Fruit fly (Drosophila melanogaster): Measurements from ENCODE around the gene CG33645.
A peak's percentile ranks its signal among the peaks of the same experiment; 100 is the strongest.

Gene CG33645

DNA sequence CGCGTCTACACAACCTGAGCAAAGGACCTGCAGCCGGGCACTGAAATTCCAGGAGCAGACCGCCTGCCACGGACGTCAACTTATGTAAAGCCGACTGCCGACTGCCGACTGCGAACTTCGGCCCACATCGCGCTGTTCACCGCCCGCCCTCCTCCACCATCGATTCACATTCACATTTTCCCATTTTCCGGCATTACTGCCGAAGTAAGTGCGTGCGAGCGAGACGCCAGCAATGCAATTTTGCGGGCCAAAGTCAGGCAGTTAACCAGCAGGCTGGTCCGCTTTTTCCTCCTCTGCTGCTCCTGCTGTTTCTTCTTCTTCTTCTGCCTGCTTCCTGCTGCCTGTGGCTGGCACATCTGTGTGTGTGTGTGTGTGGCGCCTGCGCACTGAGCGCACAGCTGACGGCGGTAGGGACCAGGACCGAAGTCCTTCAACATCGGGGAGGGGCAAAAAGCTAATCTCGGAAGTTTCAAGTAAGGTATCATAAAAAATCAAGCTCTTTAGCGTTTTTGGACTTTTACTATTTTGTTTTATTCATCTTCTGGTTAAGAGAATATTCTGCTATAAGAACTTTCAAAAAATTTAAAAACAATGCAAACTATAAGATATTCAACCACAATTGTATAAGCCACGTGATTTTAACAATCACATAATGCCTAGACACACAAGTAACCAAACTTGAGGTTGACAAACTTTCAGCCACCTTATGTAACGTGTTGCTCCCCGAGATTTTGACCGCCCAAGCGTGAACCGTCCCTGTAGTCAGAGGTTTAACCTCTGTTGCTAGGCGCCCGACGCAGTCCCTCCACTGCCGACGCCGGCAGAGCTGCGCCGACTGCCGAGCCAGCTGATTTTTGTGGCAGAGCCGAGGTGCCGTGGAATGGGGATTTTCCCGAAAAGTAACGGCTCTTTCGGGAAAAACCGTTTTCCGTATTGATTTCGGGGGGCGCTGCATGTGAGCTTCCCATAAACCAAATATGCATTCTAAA lies 15.4 kb downstream of the CG33645 start (continued):
- TF ChIP-seq CG12942 (GFP tag; optimal IDR thresholded peaks at IDR 0.05) (no peak), CG12155 (GFP tag; optimal IDR thresholded peaks at IDR 0.05) (peak; percentile 26), sd (tag; optimal IDR thresholded peaks at IDR 0.05) (no peak), Nf-YC (tag; optimal IDR thresholded peaks at IDR 0.05) (peak; percentile 23), dysf (GFP tag; IDR thresholded peaks at IDR 0.05) (peak; percentile 64; the same call in 2 of the 3 replicates), ftz-f1 (GFP tag; optimal IDR thresholded peaks at IDR 0.05) (no peak), dati (GFP tag; IDR thresholded peaks at IDR 0.05) (no peak), pum (GFP tag; optimal IDR thresholded peaks at IDR 0.05) (peak; percentile 64), CG11093 (GFP tag; IDR thresholded peaks at IDR 0.05) (no peak), Lim3 (GFP tag; IDR thresholded peaks at IDR 0.05) (no peak), eyg (GFP tag; optimal IDR thresholded peaks at IDR 0.05) (no peak), dan (GFP tag; IDR thresholded peaks at IDR 0.05) (no peak), klu (GFP tag; IDR thresholded peaks at IDR 0.05) (no peak), pita (GFP tag; optimal IDR thresholded peaks at IDR 0.05) (no peak), CG1024 (GFP tag; IDR thresholded peaks at IDR 0.05) (no peak), CG6854 (GFP tag; optimal IDR thresholded peaks at IDR 0.05) (no peak), Dll (GFP tag; IDR thresholded peaks at IDR 0.05; ENCODE audit: partially characterized antibody) (no peak), CG9797 (GFP tag; optimal IDR thresholded peaks at IDR 0.05) (no peak), Hey (tag; optimal IDR thresholded peaks at IDR 0.05) (no peak), unc-4 (GFP tag; IDR thresholded peaks at IDR 0.05; ENCODE audit: partially characterized antibody) (no peak), mld (GFP tag; IDR thresholded peaks at IDR 0.05; ENCODE audit: partially characterized antibody) (no peak), salm (tag; optimal IDR thresholded peaks at IDR 0.05) (no peak), MTF-1 (GFP tag; optimal IDR thresholded peaks at IDR 0.05; ENCODE audit: borderline replicate concordance) (no peak), CG3995 (GFP tag; optimal IDR thresholded peaks at IDR 0.05) (no peak), Ets97D (GFP tag; optimal IDR thresholded peaks at IDR 0.05) (no peak), CG4707 (GFP tag; optimal IDR thresholded peaks at IDR 0.05) (no peak), CG17361 (GFP tag; IDR thresholded peaks at IDR 0.05) (peak; percentile 68), CG6765 (GFP tag; optimal IDR thresholded peaks at IDR 0.05) (peak; percentile 21), pzg (GFP tag; optimal IDR thresholded peaks at IDR 0.05) (no peak), Hr78 (GFP tag; optimal IDR thresholded peaks at IDR 0.05) (peak in 1 of 2 experiments; percentile 35), slbo (GFP tag; IDR thresholded peaks at IDR 0.05) (peak; percentile 63), pho (GFP tag; optimal IDR thresholded peaks at IDR 0.05) (peak; percentile 62), CG10366 (GFP tag; IDR thresholded peaks at IDR 0.05) (no peak; the same call in 1 of the 2 replicates), CG8359 (GFP tag; optimal IDR thresholded peaks at IDR 0.05; ENCODE audit: borderline replicate concordance) (no peak), CG15696 (tag; optimal IDR thresholded peaks at IDR 0.05) (peak; percentile 73), hbn (GFP tag; IDR thresholded peaks at IDR 0.05; ENCODE audit: partially characterized antibody) (no peak), sob (GFP tag; IDR thresholded peaks at IDR 0.05) (peak; percentile 59), gsb (GFP tag; IDR thresholded peaks at IDR 0.05) (no peak), sqz (GFP tag; optimal IDR thresholded peaks at IDR 0.05) (no peak), HHEX (GFP tag; optimal IDR thresholded peaks at IDR 0.05) (peak; percentile 21), Blimp-1 (GFP tag; optimal IDR thresholded peaks at IDR 0.05) (no peak), gcm2 (GFP tag; optimal IDR thresholded peaks at IDR 0.05) (no peak), exex (tag; optimal IDR thresholded peaks at IDR 0.05) (no peak), zen2 (GFP tag; IDR thresholded peaks at IDR 0.05; ENCODE audit: partially characterized antibody) (no peak), CG2202 (tag; optimal IDR thresholded peaks at IDR 0.05) (no peak), Fer1 (GFP tag; optimal IDR thresholded peaks at IDR 0.05) (peak; percentile 11), CG13287 (GFP tag; IDR thresholded peaks at IDR 0.05; ENCODE audit: partially characterized antibody) (no peak), hb (GFP tag; IDR thresholded peaks at IDR 0.05; ENCODE audit: partially characterized antibody) (no peak)
